Fruit fly (Drosophila melanogaster) whole organism, prepupa: Measurements from ENCODE around the gene shakB.

Experiments
- CG1621 ChIP-seq: fragments of 200-800 bp; sonication (Bioruptor generic); optimal IDR thresholded peaks from 3 replicates; lab custom pipeline; 2018; ENCODE audit warnings: missing biosample characterization, mild to moderate bottlenecking, missing genetic modification characterization
- CG6854 ChIP-seq: fragments of 200-800 bp; sonication (Bioruptor generic); optimal IDR thresholded peaks from 2 replicates; lab custom pipeline; 2017; ENCODE audit warnings: missing biosample characterization, mild to moderate bottlenecking, missing genetic modification characterization
- Eip78C ChIP-seq: fragments of 200-800 bp; sonication (Bioruptor generic); peaks from one replicate; lab custom pipeline; 2016; ENCODE audit warnings: missing biosample characterization, missing genetic modification characterization
- Hr39 ChIP-seq: fragments of 200-800 bp; sonication (Bioruptor generic); optimal IDR thresholded peaks from 2 replicates; lab custom pipeline; 2016; ENCODE audit warnings: missing biosample characterization, missing genetic modification characterization
- Lpt ChIP-seq: fragments of 200-800 bp; sonication (Bioruptor generic); optimal IDR thresholded peaks from 3 replicates; lab custom pipeline; 2016; ENCODE audit warnings: missing biosample characterization, missing genetic modification characterization
- acj6 ChIP-seq: fragments of 200-800 bp; sonication (Bioruptor generic); optimal IDR thresholded peaks from 3 replicates; lab custom pipeline; 2016; ENCODE audit warnings: missing biosample characterization, missing genetic modification characterization
- salr ChIP-seq, 2 experiments: fragments of 200-800 bp; sonication (Bioruptor generic); optimal IDR thresholded peaks; 3 replicates each; lab custom pipeline; 2016 to 2018; ENCODE audit warnings: missing biosample characterization in 2 of 2, missing genetic modification characterization in 2 of 2, mild to moderate bottlenecking in 1 of 2
- spab ChIP-seq: fragments of 200-800 bp; sonication (Bioruptor generic); optimal IDR thresholded peaks from 2 replicates; lab custom pipeline; 2017; ENCODE audit warnings: missing biosample characterization, mild to moderate bottlenecking, missing genetic modification characterization, missing genetic modification reagents
- ss ChIP-seq, 2 experiments: fragments of 200-800 bp; sonication (Bioruptor generic); optimal IDR thresholded peaks; 2 replicates in 1 of 2; 3 replicates in 1 of 2; lab custom pipeline; 2017 to 2018; ENCODE audit warnings: mild to moderate bottlenecking in 2 of 2, missing biosample characterization in 2 of 2, missing genetic modification characterization in 2 of 2, moderate library complexity in 1 of 2
- topi ChIP-seq: fragments of 200-800 bp; sonication (Bioruptor generic); optimal IDR thresholded peaks from 3 replicates; lab custom pipeline; 2016; ENCODE audit warnings: missing biosample characterization, missing genetic modification characterization

dm6 chrX:20821846-20822245 is 105.0 kb downstream of the shakB start, which contains the start of gene CG15450:
- no peak for TF ChIP-seq CG6854 (GFP tag; lab: Kevin White, UChicago)
- TF ChIP-seq ss (GFP tag; optimal IDR thresholded peaks at IDR 0.05; lab: Kevin White, UChicago), result no peak
- TF ChIP-seq salr (GFP tag; optimal IDR thresholded peaks at IDR 0.05; lab: Kevin White, UChicago), result no peak
- no peak for TF ChIP-seq Lpt
- TF ChIP-seq CG1621 (tag; lab: Kevin White, UChicago), result no peak
- TF ChIP-seq Hr39 (GFP tag; lab: Kevin White, UChicago), result no peak
- no peak for TF ChIP-seq acj6 (GFP tag; lab: Kevin White, UChicago)
- no peak for TF ChIP-seq Eip78C (GFP tag; lab: Kevin White, UChicago)
- no peak for TF ChIP-seq spab (GFP tag; lab: Kevin White, UChicago)
- TF ChIP-seq topi, result no peak
